Worm (Caenorhabditis elegans) whole organism, early embryonic: ENCODE results near the gene clec-145.

ENCODE experiments used
- B0310.2 ChIP-seq: sonication (generic microtip); optimal IDR thresholded peaks from 2 replicates; lab custom pipeline; 2016; ENCODE audit warnings: mild to moderate bottlenecking, missing genetic modification characterization, missing compliant biosample characterization
- F13C5.2 ChIP-seq: sonication (generic microtip); optimal IDR thresholded peaks from 2 replicates; lab custom pipeline; 2017; ENCODE audit warnings: mild to moderate bottlenecking, missing genetic modification characterization, inconsistent platforms, missing compliant biosample characterization
- aly-1 ChIP-seq: sonication (generic microtip); optimal IDR thresholded peaks from 2 replicates; lab custom pipeline; 2016; ENCODE audit warnings: missing genetic modification characterization, missing compliant biosample characterization
- ama-1 ChIP-seq: fragments of 150-350 bp; optimal IDR thresholded peaks from 2 replicates; lab custom pipeline; 2014
- ceh-13 ChIP-seq: fragments of 200-800 bp; sonication (Bioruptor generic); optimal IDR thresholded peaks from 2 replicates; lab custom pipeline; 2018; ENCODE audit warnings: mild to moderate bottlenecking, missing genetic modification characterization, missing compliant biosample characterization
- ceh-36 ChIP-seq: sonication (generic microtip); optimal IDR thresholded peaks from 2 replicates; lab custom pipeline; 2016; ENCODE audit warnings: missing genetic modification characterization, inconsistent platforms, missing compliant biosample characterization
- ets-7 ChIP-seq: sonication (generic microtip); optimal IDR thresholded peaks from 2 replicates; lab custom pipeline; 2016; ENCODE audit warnings: missing genotype, missing genetic modification characterization, missing compliant biosample characterization
- flt-1 ChIP-seq: fragments of 200-800 bp; sonication (Bioruptor generic); IDR thresholded peaks from 2 replicates; pipeline ENCODE4 v1.3.6; 2022; ENCODE audit warnings: missing genetic modification characterization, missing compliant biosample characterization
- hmbx-1 ChIP-seq: sonication (generic microtip); optimal IDR thresholded peaks from 2 replicates; lab custom pipeline; 2016; ENCODE audit warnings: mild to moderate bottlenecking, missing genetic modification characterization, missing compliant biosample characterization
- hmg-4 ChIP-seq: fragments of 200-800 bp; sonication (Bioruptor generic); optimal IDR thresholded peaks from 2 replicates; lab custom pipeline; 2018; ENCODE audit warnings: mild to moderate bottlenecking, missing genetic modification characterization, missing compliant biosample characterization
- hnd-1 ChIP-seq: sonication (generic microtip); optimal IDR thresholded peaks from 2 replicates; lab custom pipeline; 2016; ENCODE audit warnings: missing genetic modification characterization, missing compliant biosample characterization
- pes-1 ChIP-seq: fragments of 200-800 bp; sonication (Bioruptor generic); IDR thresholded peaks from 2 replicates; pipeline ENCODE4 v1.3.6; 2022; ENCODE audit warnings: missing genetic modification reagents, missing genetic modification characterization, missing compliant biosample characterization
- scrt-1 ChIP-seq: fragments of 200-800 bp; sonication (Bioruptor generic); IDR thresholded peaks from 2 replicates; pipeline ENCODE4 v1.3.6; 2022; ENCODE audit warnings: missing genetic modification characterization, missing compliant biosample characterization
- sea-1 ChIP-seq: fragments of 200-800 bp; sonication (Bioruptor generic); conservative IDR thresholded peaks from 2 replicates; pipeline ENCODE4 v1.3.6; 2022; ENCODE audit warnings: missing genetic modification characterization, missing compliant biosample characterization
- tbx-11 ChIP-seq: fragments of 200-800 bp; sonication (Bioruptor generic); IDR thresholded peaks from 2 replicates; pipeline ENCODE4 v1.3.6; 2022; ENCODE audit warnings: missing genetic modification characterization, missing compliant biosample characterization
- tbx-37 ChIP-seq: fragments of 200-800 bp; sonication (Bioruptor generic); conservative IDR thresholded peaks from 2 replicates; pipeline ENCODE4 v1.3.6; 2022; ENCODE audit warnings: missing genetic modification reagents, missing genetic modification characterization, missing compliant biosample characterization
- tra-4 ChIP-seq: sonication (generic microtip); optimal IDR thresholded peaks from 2 replicates; lab custom pipeline; 2017; ENCODE audit warnings: missing genetic modification characterization, missing compliant biosample characterization

Gene clec-145

ce11 chrII:13624330-13624729 is 34.0 kb upstream of the clec-145 start, which contains the start of gene gst-16:
gst-16 (minus strand) TSS chrII:13624440.
- TF ChIP-seq sea-1 (GFP tag; lab: Robert Waterston, UW), result no peak
- no peak for TF ChIP-seq tra-4 (tag; lab: Kevin White, UChicago)
- TF ChIP-seq flt-1 (GFP tag; lab: Robert Waterston, UW), result no peak
- TF ChIP-seq B0310.2 (tag; lab: Kevin White, UChicago), result no peak
- TF ChIP-seq ama-1 (lab: Kevin White, UChicago), result no peak
- TF ChIP-seq hmg-4 (GFP tag; lab: Kevin White, UChicago), result no peak
- TF ChIP-seq scrt-1 (GFP tag; lab: Robert Waterston, UW), result no peak
- TF ChIP-seq ceh-36 (tag; lab: Kevin White, UChicago), result no peak
- no peak for TF ChIP-seq hnd-1 (tag; lab: Kevin White, UChicago)
- TF ChIP-seq tbx-37 (GFP tag; lab: Robert Waterston, UW), result no peak

ce11 chrII:13617808-13618207 is 27.4 kb upstream of the clec-145 start, which contains the start of gene gst-12:
gst-12 (minus strand) TSS chrII:13618061.
- TF ChIP-seq B0310.2 (tag; lab: Kevin White, UChicago) (no peak), F13C5.2 (tag; lab: Kevin White, UChicago) (no peak), ama-1 (lab: Kevin White, UChicago) (no peak), hnd-1 (tag; lab: Kevin White, UChicago) (no peak), ceh-13 (GFP tag; lab: Kevin White, UChicago) (no peak), sea-1 (GFP tag; lab: Robert Waterston, UW) (no peak), hmbx-1 (tag; lab: Kevin White, UChicago) (no peak), tbx-11 (GFP tag; lab: Robert Waterston, UW) (no peak), ceh-36 (tag; lab: Kevin White, UChicago) (no peak), ets-7 (tag; lab: Kevin White, UChicago) (no peak), aly-1 (tag; lab: Kevin White, UChicago) (no peak), flt-1 (GFP tag; lab: Robert Waterston, UW) (no peak), scrt-1 (GFP tag; lab: Robert Waterston, UW) (no peak), hmg-4 (GFP tag; lab: Kevin White, UChicago) (no peak), pes-1 (GFP tag; lab: Robert Waterston, UW) (no peak), tra-4 (tag; lab: Kevin White, UChicago) (no peak), tbx-37 (GFP tag; lab: Robert Waterston, UW) (no peak)

- TF ChIP-seq hmg-4 (GFP tag; lab: Kevin White, UChicago), result no peak
Observed at ce11 chrII:13616000-13616399, 25.6 kb upstream of the clec-145 start, which contains the start of gene gst-14. gst-14 (minus strand) TSS chrII:13616100.

ce11 chrII:13614516-13614915 is 24.2 kb upstream of the clec-145 start:
- TF ChIP-seq B0310.2 (tag; lab: Kevin White, UChicago) (no peak), ama-1 (lab: Kevin White, UChicago) (no peak), tra-4 (tag; lab: Kevin White, UChicago) (no peak), pes-1 (GFP tag; lab: Robert Waterston, UW) (no peak), tbx-11 (GFP tag; lab: Robert Waterston, UW) (no peak), ceh-13 (GFP tag; lab: Kevin White, UChicago) (no peak), sea-1 (GFP tag; lab: Robert Waterston, UW) (no peak), tbx-37 (GFP tag; lab: Robert Waterston, UW) (no peak), scrt-1 (GFP tag; lab: Robert Waterston, UW) (no peak)

ce11 chrII:13613096-13613495 is 22.7 kb upstream of the clec-145 start, which contains the start of gene gst-15:
gst-15 (minus strand) TSS chrII:13613196.
- TF ChIP-seq ceh-36 (tag; lab: Kevin White, UChicago), result no peak
- no peak for TF ChIP-seq sea-1 (GFP tag; lab: Robert Waterston, UW)
- no peak for TF ChIP-seq scrt-1 (GFP tag; lab: Robert Waterston, UW)
- TF ChIP-seq hmg-4 (GFP tag; lab: Kevin White, UChicago), result no peak
- TF ChIP-seq hnd-1 (tag; lab: Kevin White, UChicago), result no peak
- TF ChIP-seq pes-1 (GFP tag; lab: Robert Waterston, UW), result no peak
- TF ChIP-seq B0310.2 (tag; lab: Kevin White, UChicago), result no peak
- no peak for TF ChIP-seq flt-1 (GFP tag; lab: Robert Waterston, UW)
- no peak for TF ChIP-seq ets-7 (tag; lab: Kevin White, UChicago)
- no peak for TF ChIP-seq tbx-11 (GFP tag; lab: Robert Waterston, UW)
- TF ChIP-seq ama-1 (lab: Kevin White, UChicago), result no peak
- TF ChIP-seq F13C5.2 (tag; lab: Kevin White, UChicago), result no peak
- no peak for TF ChIP-seq hmbx-1 (tag; lab: Kevin White, UChicago)
- TF ChIP-seq aly-1 (tag; lab: Kevin White, UChicago), result no peak
- no peak for TF ChIP-seq tra-4 (tag; lab: Kevin White, UChicago)
- no peak for TF ChIP-seq tbx-37 (GFP tag; lab: Robert Waterston, UW)

ce11 chrII:13611186-13611585 is 20.8 kb upstream of the clec-145 start, which contains the start of gene gst-24:
gst-24 (minus strand) TSS chrII:13611366.
- TF ChIP-seq tra-4 (tag; lab: Kevin White, UChicago) (no peak), hnd-1 (tag; lab: Kevin White, UChicago) (no peak), ceh-13 (GFP tag; lab: Kevin White, UChicago) (no peak), flt-1 (GFP tag; lab: Robert Waterston, UW) (no peak), ets-7 (tag; lab: Kevin White, UChicago) (no peak), ceh-36 (tag; lab: Kevin White, UChicago) (no peak), F13C5.2 (tag; lab: Kevin White, UChicago) (no peak), hmg-4 (GFP tag; lab: Kevin White, UChicago) (no peak), scrt-1 (GFP tag; lab: Robert Waterston, UW) (no peak), sea-1 (GFP tag; lab: Robert Waterston, UW) (no peak), hmbx-1 (tag; lab: Kevin White, UChicago) (no peak)

ce11 chrII:13609655-13610054 is 19.3 kb upstream of the clec-145 start, which contains the start of gene gst-20:
gst-20 (minus strand) TSS chrII:13609824.
- TF ChIP-seq hmg-4 (GFP tag; lab: Kevin White, UChicago) (no peak), sea-1 (GFP tag; lab: Robert Waterston, UW) (no peak)
